Worm (Caenorhabditis elegans) whole organism, L4 larva: ENCODE data around the gene him-14.

Source experiments
- ZK546.5 ChIP-seq, 2 experiments: sonication (generic microtip); optimal IDR thresholded peaks; 2 replicates each; lab custom pipeline; 2017; ENCODE audit warnings: missing biosample characterization in 2 of 2, missing genetic modification characterization in 2 of 2
- ama-1 ChIP-seq: fragments of 150-350 bp; optimal IDR thresholded peaks from 2 replicates; lab custom pipeline; 2014; ENCODE audit warnings: inconsistent platforms, mixed read lengths
- dmd-9 ChIP-seq: fragments of 200-800 bp; sonication (Bioruptor generic); IDR thresholded peaks from 2 replicates; pipeline ENCODE4 v1.3.6; 2022; ENCODE audit warnings: missing genetic modification reagents, missing genetic modification characterization, missing compliant biosample characterization
- lim-7 ChIP-seq: fragments of 200-800 bp; sonication (Bioruptor generic); IDR thresholded peaks from 2 replicates; pipeline ENCODE4 v1.3.6; 2022; ENCODE audit warnings: missing genetic modification characterization, missing compliant biosample characterization
- lin-13 ChIP-seq: fragments of 150-350 bp; optimal IDR thresholded peaks from 2 replicates; lab custom pipeline; 2014; ENCODE audit warnings: missing biosample characterization, missing genetic modification reagents, missing genetic modification characterization
- lsy-2 ChIP-seq, 2 experiments: fragments of 150-350 bp in 1 of 2; sonication (generic microtip) in 1 of 2; optimal IDR thresholded peaks; 2 replicates each; lab custom pipeline; 2014 to 2017; ENCODE audit warnings: missing biosample characterization in 2 of 2, missing genetic modification characterization in 2 of 2
- mdl-1 ChIP-seq, 2 experiments: fragments of 150-350 bp in 1 of 2; sonication (generic microtip) in 1 of 2; optimal IDR thresholded peaks; 2 replicates each; lab custom pipeline; 2014 to 2017; ENCODE audit warnings: missing biosample characterization in 2 of 2, missing genetic modification characterization in 2 of 2
- nhr-237 ChIP-seq: sonication (generic microtip); optimal IDR thresholded peaks from 2 replicates; lab custom pipeline; 2017; ENCODE audit warnings: missing biosample characterization, missing genetic modification characterization
- nhr-25 ChIP-seq: sonication (generic microtip); optimal IDR thresholded peaks from 2 replicates; lab custom pipeline; 2017; ENCODE audit warnings: missing genetic modification characterization, mild to moderate bottlenecking, missing compliant biosample characterization, antibody characterized with exemption, moderate library complexity, borderline replicate concordance; ENCODE audit not compliant: insufficient read depth
- nhr-41 ChIP-seq: fragments of 200-800 bp; sonication (Bioruptor generic); IDR thresholded peaks from 2 replicates; pipeline ENCODE4 v1.3.6; 2022; ENCODE audit warnings: missing genetic modification reagents, missing genetic modification characterization, missing compliant biosample characterization
- skn-1 ChIP-seq: fragments of 150-350 bp; optimal IDR thresholded peaks from 2 replicates; lab custom pipeline; 2014; ENCODE audit warnings: missing biosample characterization, missing genetic modification characterization
- unc-62 ChIP-seq, 3 experiments: fragments of 150-350 bp in 1 of 3; sonication (generic microtip); optimal IDR thresholded peaks in 2 of 3; peaks in 1 of 3; 1 replicate in 1 of 3; 2 replicates in 2 of 3; lab custom pipeline; 2014 to 2017; ENCODE audit warnings: missing biosample characterization in 3 of 3, missing genetic modification characterization in 3 of 3, missing genetic modification reagents in 3 of 3, missing genotype in 1 of 3
- ztf-11 ChIP-seq: fragments of 150-350 bp; optimal IDR thresholded peaks from 2 replicates; lab custom pipeline; 2014; ENCODE audit warnings: missing biosample characterization, missing genetic modification characterization

DNA sequence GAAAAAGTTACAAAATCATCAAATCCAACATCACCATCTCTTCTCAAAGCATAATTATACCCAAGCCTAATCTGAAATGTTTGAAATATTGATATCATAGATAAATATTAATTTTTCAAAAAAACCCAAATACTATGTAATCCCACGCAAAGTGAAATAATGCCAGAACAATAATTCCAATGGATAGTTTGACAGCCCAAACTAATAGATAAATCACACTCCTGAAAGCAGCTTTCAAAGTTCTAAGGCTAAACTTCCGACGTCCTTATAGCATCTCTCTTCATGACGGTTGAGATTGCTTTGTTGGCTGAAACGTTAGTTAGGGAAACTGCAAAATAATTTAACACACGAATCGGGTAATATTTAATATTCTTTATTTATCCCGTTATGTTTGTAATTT lies 29.5 kb upstream of the him-14 start:
- TF ChIP-seq lin-13 (no peak), unc-62 (GFP tag; optimal IDR thresholded peaks at IDR 0.05 in 1 of 2; lab: Kevin White, UChicago) (peak in 1 of 2 experiments; percentile 96), unc-62 (tag; optimal IDR thresholded peaks at IDR 0.05; lab: Kevin White, UChicago) (no peak), nhr-41 (GFP tag; lab: Robert Waterston, UW) (no peak), dmd-9 (GFP tag; lab: Robert Waterston, UW) (no peak), ama-1 (peak; percentile 63), ztf-11 (tag; lab: Kevin White, UChicago) (no peak), mdl-1 (tag; optimal IDR thresholded peaks at IDR 0.05; lab: Kevin White, UChicago) (no peak), nhr-237 (no peak), lsy-2 (tag; optimal IDR thresholded peaks at IDR 0.05; lab: Kevin White, UChicago) (peak in 1 of 2 experiments; percentile 10), skn-1 (no peak), lim-7 (GFP tag; lab: Robert Waterston, UW) (no peak), nhr-25 (tag; lab: Kevin White, UChicago) (no peak), ZK546.5 (tag; optimal IDR thresholded peaks at IDR 0.05; lab: Kevin White, UChicago) (no peak)
